Worm (Caenorhabditis elegans) whole organism, L4 larva: ENCODE results near the gene end-1.

Experiments used
- T26A8.4 ChIP-seq: fragments of 200-800 bp; sonication (Bioruptor generic); IDR thresholded peaks from 2 replicates; pipeline ENCODE4 v1.3.6; 2022; ENCODE audit warnings: missing genetic modification characterization, missing compliant biosample characterization
- ZK546.5 ChIP-seq, 2 experiments: sonication (generic microtip); optimal IDR thresholded peaks; 2 replicates each; lab custom pipeline; 2017; ENCODE audit warnings: missing biosample characterization in 2 of 2, missing genetic modification characterization in 2 of 2
- ama-1 ChIP-seq: fragments of 150-350 bp; optimal IDR thresholded peaks from 2 replicates; lab custom pipeline; 2014; ENCODE audit warnings: inconsistent platforms, mixed read lengths
- dmd-6 ChIP-seq: fragments of 200-800 bp; sonication (Bioruptor generic); IDR thresholded peaks from 2 replicates; pipeline ENCODE4 v1.3.6; 2022; ENCODE audit warnings: missing genetic modification reagents, missing genetic modification characterization, missing compliant biosample characterization
- hlh-30 ChIP-seq: sonication (generic microtip); optimal IDR thresholded peaks from 2 replicates; lab custom pipeline; 2017; ENCODE audit warnings: antibody characterized with exemption, mild to moderate bottlenecking, missing genetic modification characterization, missing compliant biosample characterization; ENCODE audit not compliant: insufficient read depth
- lin-39 ChIP-seq: fragments of 150-350 bp; optimal IDR thresholded peaks from 2 replicates; lab custom pipeline; 2014; ENCODE audit warnings: missing biosample characterization, missing genetic modification reagents, missing genetic modification characterization
- nhr-25 ChIP-seq: sonication (generic microtip); optimal IDR thresholded peaks from 2 replicates; lab custom pipeline; 2017; ENCODE audit warnings: missing genetic modification characterization, mild to moderate bottlenecking, missing compliant biosample characterization, antibody characterized with exemption, moderate library complexity, borderline replicate concordance; ENCODE audit not compliant: insufficient read depth
- nhr-41 ChIP-seq: fragments of 200-800 bp; sonication (Bioruptor generic); IDR thresholded peaks from 2 replicates; pipeline ENCODE4 v1.3.6; 2022; ENCODE audit warnings: missing genetic modification reagents, missing genetic modification characterization, missing compliant biosample characterization
- nhr-77 ChIP-seq: fragments of 150-350 bp; optimal IDR thresholded peaks from 2 replicates; lab custom pipeline; 2014; ENCODE audit warnings: missing biosample characterization, missing genetic modification characterization
- set-16 ChIP-seq: fragments of 200-800 bp; sonication (Bioruptor generic); IDR thresholded peaks from 2 replicates; pipeline ENCODE4 v1.3.6; 2022; ENCODE audit warnings: missing genetic modification reagents, missing genetic modification characterization, missing compliant biosample characterization
- skn-1 ChIP-seq: fragments of 150-350 bp; optimal IDR thresholded peaks from 2 replicates; lab custom pipeline; 2014; ENCODE audit warnings: missing biosample characterization, missing genetic modification characterization
- unc-39 ChIP-seq: sonication (generic microtip); optimal IDR thresholded peaks from 2 replicates; lab custom pipeline; 2017; ENCODE audit warnings: missing biosample characterization, missing genetic modification characterization
- unc-62 ChIP-seq, 3 experiments: fragments of 150-350 bp in 1 of 3; sonication (generic microtip); optimal IDR thresholded peaks in 2 of 3; peaks in 1 of 3; 1 replicate in 1 of 3; 2 replicates in 2 of 3; lab custom pipeline; 2014 to 2017; ENCODE audit warnings: missing biosample characterization in 3 of 3, missing genetic modification characterization in 3 of 3, missing genetic modification reagents in 3 of 3, missing genotype in 1 of 3

ce11 chrV:14004342-14004741 is 19.4 kb downstream of the end-1 start:
- TF ChIP-seq nhr-77 (tag; lab: Kevin White, UChicago): no peak
- no peak for TF ChIP-seq ZK546.5 (tag; optimal IDR thresholded peaks at IDR 0.05; lab: Kevin White, UChicago)
- TF ChIP-seq lin-39 (tag; lab: Kevin White, UChicago): no peak
- TF ChIP-seq nhr-41 (GFP tag; lab: Robert Waterston, UW): no peak
- TF ChIP-seq unc-39 (tag; lab: Kevin White, UChicago): no peak
- TF ChIP-seq skn-1: no peak
- TF ChIP-seq ama-1 (lab: Kevin White, UChicago): no peak
- TF ChIP-seq unc-62 (GFP tag; optimal IDR thresholded peaks at IDR 0.05 in 1 of 2; lab: Kevin White, UChicago): no peak
- TF ChIP-seq unc-62 (tag; optimal IDR thresholded peaks at IDR 0.05; lab: Kevin White, UChicago): no peak
- TF ChIP-seq hlh-30: peak; percentile 64
- no peak for TF ChIP-seq set-16 (GFP tag; lab: Robert Waterston, UW)
- no peak for TF ChIP-seq nhr-25
- no peak; the same call in 1 of the 2 replicates for TF ChIP-seq dmd-6 (GFP tag; lab: Robert Waterston, UW)
- no peak for TF ChIP-seq T26A8.4
